Worm (Caenorhabditis elegans): ENCODE results near the gene Y58A7A.2.
A peak's percentile ranks its signal among the peaks of the same experiment; 100 is the strongest.

Gene Y58A7A.2

ce11 chrV:5104934-5105333 lies 33.0 kb upstream of the Y58A7A.2 start, which contains the start of gene srab-2:
TSS of gene srab-2 (minus strand) at chrV:5105034.
- TF ChIP-seq mep-1 (tag; optimal IDR thresholded peaks at IDR 0.05) (no peak), unc-86 (tag; optimal IDR thresholded peaks at IDR 0.05) (no peak), nhr-90 (tag; optimal IDR thresholded peaks at IDR 0.05; ENCODE audit: poor library complexity) (no peak), nhr-237 (tag; optimal IDR thresholded peaks at IDR 0.05) (no peak), ceh-88 (GFP tag; IDR thresholded peaks at IDR 0.05) (no peak), jun-1 (tag; optimal IDR thresholded peaks at IDR 0.05) (no peak), hlh-4 (tag; optimal IDR thresholded peaks at IDR 0.05) (no peak), C34B4.2 (tag; optimal IDR thresholded peaks at IDR 0.05) (no peak), xbp-1 (tag; optimal IDR thresholded peaks at IDR 0.05) (no peak), ets-5 (GFP tag; IDR thresholded peaks at IDR 0.05) (no peak), zag-1 (tag; optimal IDR thresholded peaks at IDR 0.05) (no peak), ceh-63 (GFP tag; optimal IDR thresholded peaks at IDR 0.05) (no peak), ceh-82 (tag; optimal IDR thresholded peaks at IDR 0.05) (no peak), ztf-4 (tag; optimal IDR thresholded peaks at IDR 0.05) (no peak), lsy-2 (tag; optimal IDR thresholded peaks at IDR 0.05) (no peak), nhr-77 (tag; optimal IDR thresholded peaks at IDR 0.05) (no peak), lin-14 (GFP tag; optimal IDR thresholded peaks at IDR 0.05) (no peak), aly-2 (tag; optimal IDR thresholded peaks at IDR 0.05) (no peak), swsn-7 (tag; optimal IDR thresholded peaks at IDR 0.05) (no peak), lin-39 (tag; optimal IDR thresholded peaks at IDR 0.05) (no peak)

ce11 chrV:5102017-5102416 lies 30.0 kb upstream of the Y58A7A.2 start, which contains the start of gene srab-1:
TSS of gene srab-1 (minus strand) at chrV:5102117.
- no peak for TF ChIP-seq ceh-88 (GFP tag; IDR thresholded peaks at IDR 0.05)
- no peak for TF ChIP-seq ceh-90 (tag; optimal IDR thresholded peaks at IDR 0.05)
- no peak for TF ChIP-seq lin-39 (tag; optimal IDR thresholded peaks at IDR 0.05)
- TF ChIP-seq xbp-1 (tag; optimal IDR thresholded peaks at IDR 0.05): no peak
- no peak for TF ChIP-seq unc-62 (GFP tag; optimal IDR thresholded peaks at IDR 0.05)
- no peak for TF ChIP-seq sox-4 (tag; optimal IDR thresholded peaks at IDR 0.05)
- TF ChIP-seq nhr-85 (tag): no peak
- no peak for TF ChIP-seq isw-1 (GFP tag; IDR thresholded peaks at IDR 0.05)
- no peak for TF ChIP-seq hlh-4 (tag; optimal IDR thresholded peaks at IDR 0.05)
- TF ChIP-seq grh-1 (GFP tag; IDR thresholded peaks at IDR 0.05): no peak
- no peak for TF ChIP-seq nhr-28 (tag; optimal IDR thresholded peaks at IDR 0.05)
- no peak for TF ChIP-seq hpl-2 (GFP tag; optimal IDR thresholded peaks at IDR 0.05)
- no peak for TF ChIP-seq fkh-10 (GFP tag; optimal IDR thresholded peaks at IDR 0.05)
- no peak for TF ChIP-seq lin-14 (GFP tag; optimal IDR thresholded peaks at IDR 0.05)
- TF ChIP-seq ama-1 (optimal IDR thresholded peaks at IDR 0.05): no peak
- no peak for TF ChIP-seq lir-3 (tag; optimal IDR thresholded peaks at IDR 0.05; ENCODE audit: poor library complexity)
- TF ChIP-seq pax-3 (tag; optimal IDR thresholded peaks at IDR 0.05): no peak

DNA sequence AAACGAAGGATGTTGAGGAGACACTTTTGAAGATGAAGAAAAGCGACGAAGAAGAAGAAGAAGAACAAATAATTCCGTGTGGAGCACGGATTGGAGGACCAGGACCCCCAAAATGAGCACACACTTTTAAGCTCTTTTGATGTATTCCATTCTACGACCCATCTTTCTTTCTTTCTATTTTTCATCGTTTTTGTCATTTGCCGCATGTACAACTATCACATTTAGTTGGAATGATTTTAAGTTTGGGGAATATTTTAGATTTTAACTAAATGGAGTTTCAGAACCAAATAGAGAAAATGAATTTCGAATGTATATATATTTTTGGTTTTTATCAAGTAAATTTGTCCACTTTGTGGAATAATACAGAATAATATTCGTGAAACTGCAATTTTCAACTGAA lies 26.9 kb upstream of the Y58A7A.2 start, which contains the start of gene unc-46:
Gene unc-46 (minus strand): TSS at position 101 of the 400 bp plus-strand sequence.
- no peak for TF ChIP-seq C34B4.2 (tag; optimal IDR thresholded peaks at IDR 0.05)
- TF ChIP-seq efl-1 (optimal IDR thresholded peaks at IDR 0.05): no peak
- TF ChIP-seq efl-1 (GFP tag; optimal IDR thresholded peaks at IDR 0.05 in 1 of 2): peak in 1 of 2 experiments; percentile 72

DNA sequence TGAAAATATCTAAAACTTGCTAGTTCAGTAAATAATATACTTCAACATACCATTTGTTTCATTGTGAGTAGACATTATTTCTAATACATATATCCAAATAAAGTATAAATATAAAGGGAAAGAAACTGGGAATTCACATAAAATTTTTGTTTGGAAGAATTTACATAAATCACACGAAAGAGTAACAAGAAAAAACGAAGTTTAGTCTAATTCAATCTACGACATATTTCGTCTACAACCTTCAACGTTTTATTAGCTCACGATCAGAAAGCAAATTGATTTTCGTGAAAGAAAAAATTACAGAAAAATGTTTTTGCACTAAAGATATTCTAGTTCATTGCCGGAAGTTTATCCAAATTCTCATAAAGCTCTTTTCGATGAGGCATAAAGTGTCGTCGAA lies 25.1 kb upstream of the Y58A7A.2 start, which contains the start of gene C04F5.2:
Gene C04F5.2 (minus strand): TSS at position 101 of the 400 bp plus-strand sequence.
- TF ChIP-seq Y116A8C.19 (tag; optimal IDR thresholded peaks at IDR 0.05; ENCODE audit: borderline replicate concordance): no peak
- no peak for TF ChIP-seq mef-2 (tag; optimal IDR thresholded peaks at IDR 0.05)
- TF ChIP-seq mdl-1 (tag; optimal IDR thresholded peaks at IDR 0.05): no peak
- TF ChIP-seq ces-1 (GFP tag; optimal IDR thresholded peaks at IDR 0.05): no peak
- TF ChIP-seq ama-1 (optimal IDR thresholded peaks at IDR 0.05): no peak
- no peak for TF ChIP-seq unc-62 (GFP tag; optimal IDR thresholded peaks at IDR 0.05)
- no peak for TF ChIP-seq pag-3 (tag; optimal IDR thresholded peaks at IDR 0.05; ENCODE audit: borderline replicate concordance, insufficient read depth)
- TF ChIP-seq nhr-19 (GFP tag; conservative IDR thresholded peaks at IDR 0.05): no peak
- no peak for TF ChIP-seq aly-2 (tag; optimal IDR thresholded peaks at IDR 0.05)
- TF ChIP-seq ztf-11 (tag; optimal IDR thresholded peaks at IDR 0.05): no peak
- TF ChIP-seq fkh-8 (tag; optimal IDR thresholded peaks at IDR 0.05): no peak
- TF ChIP-seq nhr-11 (tag; optimal IDR thresholded peaks at IDR 0.05): no peak
- TF ChIP-seq nhr-76 (tag; optimal IDR thresholded peaks at IDR 0.05): no peak
- TF ChIP-seq ceh-82 (tag; optimal IDR thresholded peaks at IDR 0.05): no peak
